Worm (Caenorhabditis elegans) whole organism, L2 larva: ENCODE data around the gene K10G6.9.

Experiments used
- R02D3.7 ChIP-seq: fragments of 150-350 bp; optimal IDR thresholded peaks from 2 replicates; lab custom pipeline; 2014; ENCODE audit warnings: missing biosample characterization, missing genetic modification characterization
- ama-1 ChIP-seq: fragments of 150-350 bp; optimal IDR thresholded peaks from 2 replicates; lab custom pipeline; 2018; ENCODE audit warnings: inconsistent platforms
- fos-1 ChIP-seq: fragments of 150-350 bp; optimal IDR thresholded peaks from 2 replicates; lab custom pipeline; 2014; ENCODE audit warnings: missing biosample characterization, missing genetic modification characterization
- lin-11 ChIP-seq: fragments of 150-350 bp; sonication (generic microtip); optimal IDR thresholded peaks from 2 replicates; lab custom pipeline; 2014; ENCODE audit warnings: missing biosample characterization, missing genetic modification characterization, inconsistent platforms, mixed read lengths
- lin-39 ChIP-seq: fragments of 150-350 bp; optimal IDR thresholded peaks from 2 replicates; lab custom pipeline; 2014; ENCODE audit warnings: missing biosample characterization, missing genetic modification reagents, missing genetic modification characterization
- nhr-11 ChIP-seq: fragments of 150-350 bp; optimal IDR thresholded peaks from 2 replicates; lab custom pipeline; 2014; ENCODE audit warnings: missing biosample characterization, missing genetic modification characterization
- nhr-237 ChIP-seq: fragments of 150-350 bp; optimal IDR thresholded peaks from 2 replicates; lab custom pipeline; 2014; ENCODE audit warnings: missing biosample characterization, missing genetic modification characterization
- nhr-25 ChIP-seq: fragments of 150-350 bp; sonication (generic microtip); optimal IDR thresholded peaks from 3 replicates; lab custom pipeline; 2014; ENCODE audit warnings: missing biosample characterization, missing genetic modification characterization
- nhr-77 ChIP-seq: fragments of 150-350 bp; optimal IDR thresholded peaks from 2 replicates; lab custom pipeline; 2014; ENCODE audit warnings: missing biosample characterization, missing genetic modification characterization
- unc-39 ChIP-seq: fragments of 150-350 bp; optimal IDR thresholded peaks from 2 replicates; lab custom pipeline; 2014; ENCODE audit warnings: missing biosample characterization, missing genetic modification characterization
- ztf-11 ChIP-seq: sonication (generic microtip); optimal IDR thresholded peaks from 2 replicates; lab custom pipeline; 2017; ENCODE audit warnings: missing biosample characterization, missing genetic modification characterization

- TF ChIP-seq nhr-77 (tag; lab: Kevin White, UChicago) (no peak), ama-1 (lab: Kevin White, UChicago) (no peak), lin-11 (tag; lab: Kevin White, UChicago) (no peak), nhr-11 (tag; lab: Kevin White, UChicago) (no peak), lin-39 (tag; lab: Kevin White, UChicago) (no peak), nhr-237 (tag; lab: Kevin White, UChicago) (no peak), fos-1 (tag; lab: Kevin White, UChicago) (no peak), unc-39 (tag; lab: Kevin White, UChicago) (no peak), ztf-11 (tag; lab: Kevin White, UChicago) (no peak), R02D3.7 (no peak), nhr-25 (tag; lab: Kevin White, UChicago) (no peak)
Measured at ce11 chrII:4011518-4011917, 39.5 kb downstream of the K10G6.9 start.
